Worm (Caenorhabditis elegans) whole organism, L2 larva: ENCODE measurements around the gene cpg-1.

Experiments
- R02D3.7 ChIP-seq: fragments of 150-350 bp; optimal IDR thresholded peaks from 2 replicates; lab custom pipeline; 2014; ENCODE audit warnings: missing biosample characterization, missing genetic modification characterization
- alr-1 ChIP-seq: fragments of 150-350 bp; optimal IDR thresholded peaks from 2 replicates; lab custom pipeline; 2014; ENCODE audit warnings: missing biosample characterization, missing genetic modification characterization
- lin-13 ChIP-seq: fragments of 150-350 bp; optimal IDR thresholded peaks from 2 replicates; lab custom pipeline; 2014; ENCODE audit warnings: missing biosample characterization, missing genetic modification reagents, missing genetic modification characterization
- lin-39 ChIP-seq: fragments of 150-350 bp; optimal IDR thresholded peaks from 2 replicates; lab custom pipeline; 2014; ENCODE audit warnings: missing biosample characterization, missing genetic modification reagents, missing genetic modification characterization
- mab-5 ChIP-seq: fragments of 150-350 bp; optimal IDR thresholded peaks from 2 replicates; lab custom pipeline; 2014; ENCODE audit warnings: missing biosample characterization, missing genetic modification characterization
- zag-1 ChIP-seq: fragments of 150-350 bp; optimal IDR thresholded peaks from 2 replicates; lab custom pipeline; 2014; ENCODE audit warnings: missing biosample characterization, missing genetic modification characterization

DNA sequence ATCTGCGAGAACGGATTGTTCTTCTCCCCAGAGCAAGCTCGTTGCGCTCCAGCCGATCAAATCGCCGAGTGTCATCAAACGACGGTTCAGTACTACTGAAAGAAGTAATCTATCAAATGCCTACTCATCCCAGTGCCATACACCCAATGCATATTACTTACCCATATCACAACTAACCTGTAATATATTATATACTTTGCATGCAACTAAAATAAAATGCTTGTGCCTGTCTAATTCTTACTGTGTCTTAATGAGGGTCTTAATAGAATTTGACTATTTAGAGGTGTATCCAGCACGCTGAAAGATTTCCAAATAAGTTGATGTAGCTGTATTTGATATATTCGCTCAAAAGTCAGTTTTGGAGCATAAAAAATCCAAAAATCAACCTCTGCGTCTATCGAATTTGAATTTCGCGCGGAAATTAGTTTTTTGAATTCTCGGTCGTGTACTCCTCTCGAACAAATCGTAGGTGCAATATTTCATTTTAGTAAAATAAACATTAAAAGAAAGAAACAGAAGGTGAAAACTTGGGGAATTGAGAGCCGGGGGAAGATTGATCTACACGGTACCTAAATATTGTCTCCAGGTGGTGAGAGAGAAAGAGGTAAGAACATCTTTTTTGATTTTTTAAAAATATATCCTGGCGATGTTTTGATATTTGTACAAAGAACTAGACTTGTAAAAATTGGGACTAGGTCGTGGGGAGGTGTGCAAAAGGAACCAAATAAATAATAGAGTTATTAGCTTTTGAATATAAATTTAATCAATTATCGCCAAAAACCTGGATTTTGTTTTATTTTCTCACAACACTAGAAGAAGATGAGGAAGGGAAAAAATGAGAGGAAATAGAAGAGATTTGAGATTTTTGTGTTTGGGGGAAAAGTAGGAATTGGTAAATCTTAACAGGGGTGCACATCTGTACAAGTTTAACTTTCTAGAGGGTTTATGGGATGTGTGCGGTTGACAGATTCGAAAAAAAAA, 2.3 kb downstream of the cpg-1 start:
- TF ChIP-seq lin-39 (tag; lab: Kevin White, UChicago) (no peak), alr-1 (no peak), lin-13 (no peak), mab-5 (tag; lab: Kevin White, UChicago) (no peak), R02D3.7 (tag; lab: Kevin White, UChicago) (no peak), zag-1 (tag; lab: Kevin White, UChicago) (no peak)
